Fruit fly (Drosophila melanogaster) whole organism, pupa: ENCODE measurements around the gene Ssl1.

Experiments
- CG14655 ChIP-seq: fragments of 200-800 bp; sonication (Bioruptor generic); optimal IDR thresholded peaks from 3 replicates; lab custom pipeline; 2017; ENCODE audit warnings: mild to moderate bottlenecking, missing biosample characterization, missing genetic modification reagents, missing genetic modification characterization
- CG15710 ChIP-seq: fragments of 200-800 bp; sonication (Bioruptor generic); optimal IDR thresholded peaks from 2 replicates; lab custom pipeline; 2018; ENCODE audit warnings: missing biosample characterization, mild to moderate bottlenecking, missing genetic modification characterization, moderate library complexity
- Pif1A ChIP-seq: fragments of 200-800 bp; sonication (Bioruptor generic); optimal IDR thresholded peaks from 3 replicates; lab custom pipeline; 2016; ENCODE audit warnings: missing biosample characterization, missing genetic modification characterization
- fd96Ca ChIP-seq: fragments of 200-800 bp; sonication (Bioruptor generic); IDR thresholded peaks from 3 replicates; pipeline ENCODE4 v1.3.6; 2022; ENCODE audit warnings: missing biosample characterization, missing genetic modification characterization
- gl ChIP-seq: fragments of 200-800 bp; sonication (Bioruptor generic); optimal IDR thresholded peaks from 2 replicates; lab custom pipeline; 2018; ENCODE audit warnings: missing biosample characterization, mild to moderate bottlenecking, missing genetic modification characterization

DNA sequence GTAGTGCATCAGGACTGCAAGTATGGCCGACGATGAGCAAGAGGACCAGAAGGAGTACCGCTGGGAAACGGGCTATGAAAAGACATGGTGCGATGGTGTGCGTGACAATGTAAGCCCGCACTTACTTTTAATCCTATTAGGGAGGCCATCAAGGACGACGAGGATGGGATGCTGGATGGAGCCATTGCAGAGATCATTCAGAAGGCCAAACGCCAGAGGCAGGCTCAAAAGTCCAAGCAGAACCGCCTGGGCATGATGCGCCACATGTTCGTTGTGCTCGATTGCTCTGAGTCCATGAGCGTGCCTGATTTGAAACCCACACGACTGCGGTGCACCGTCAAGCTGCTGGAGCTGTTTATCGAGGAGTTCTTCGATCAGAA is 445 bp downstream of the Ssl1 start:
- no peak for TF ChIP-seq CG15710 (tag; lab: Kevin White, UChicago)
- no peak for TF ChIP-seq CG14655 (GFP tag; lab: Kevin White, UChicago)
- no peak for TF ChIP-seq gl (tag; lab: Kevin White, UChicago)
- no peak for TF ChIP-seq fd96Ca
- TF ChIP-seq Pif1A (GFP tag; lab: Kevin White, UChicago), result no peak
